Worm (Caenorhabditis elegans): ENCODE data around the gene F09G8.7.

Gene F09G8.7

DNA sequence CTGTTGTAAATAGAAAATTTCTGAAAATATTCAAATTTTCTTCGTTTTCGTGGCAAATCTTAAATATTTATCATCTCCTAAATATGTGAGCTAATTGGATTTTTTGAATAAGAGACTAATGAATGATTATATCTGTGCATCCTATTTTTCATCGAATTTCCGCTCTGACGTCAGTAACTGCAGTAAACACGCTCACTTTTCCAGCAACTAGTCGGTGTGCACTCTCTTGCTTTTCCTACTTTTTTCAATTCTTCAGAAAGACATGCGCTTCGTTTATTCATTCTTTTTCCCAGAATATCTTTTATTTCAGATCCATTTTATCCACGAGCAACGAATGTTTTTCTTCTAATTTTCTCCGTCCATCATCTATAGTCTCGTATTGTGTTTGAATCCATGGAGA is 38.7 kb downstream of the F09G8.7 start:
- TF ChIP-seq skn-1 (tag; optimal IDR thresholded peaks at IDR 0.05) (no peak), ztf-1 (GFP tag; conservative IDR thresholded peaks at IDR 0.05) (no peak), nhr-12 (tag; optimal IDR thresholded peaks at IDR 0.05) (no peak), mbf-1 (tag; optimal IDR thresholded peaks at IDR 0.05) (no peak), nhr-129 (tag; optimal IDR thresholded peaks at IDR 0.05) (peak; percentile 2), alr-1 (tag; optimal IDR thresholded peaks at IDR 0.05) (no peak), dmd-4 (tag; optimal IDR thresholded peaks at IDR 0.05) (no peak), zag-1 (tag; optimal IDR thresholded peaks at IDR 0.05) (no peak), elt-3 (tag; optimal IDR thresholded peaks at IDR 0.05) (no peak), lsy-2 (tag; optimal IDR thresholded peaks at IDR 0.05) (peak in 1 of 2 experiments; percentile 57), fos-1 (tag; optimal IDR thresholded peaks at IDR 0.05) (no peak), nhr-6 (tag; optimal IDR thresholded peaks at IDR 0.05) (peak; percentile 41), R02D3.7 (tag; optimal IDR thresholded peaks at IDR 0.05) (no peak), blmp-1 (tag; optimal IDR thresholded peaks at IDR 0.05; ENCODE audit: insufficient read depth) (no peak), ztf-11 (tag; optimal IDR thresholded peaks at IDR 0.05) (no peak), sma-9 (GFP tag; optimal IDR thresholded peaks at IDR 0.05) (peak; percentile 8), sma-9 (tag; optimal IDR thresholded peaks at IDR 0.05) (no peak), nhr-23 (tag; optimal IDR thresholded peaks at IDR 0.05) (no peak), C34F6.9 (tag; optimal IDR thresholded peaks at IDR 0.05) (peak; percentile 48), ama-1 (optimal IDR thresholded peaks at IDR 0.05) (no peak), lin-39 (tag; optimal IDR thresholded peaks at IDR 0.05) (no peak), peb-1 (tag; optimal IDR thresholded peaks at IDR 0.05) (no peak), mab-5 (tag; optimal IDR thresholded peaks at IDR 0.05) (no peak), lin-13 (GFP tag; optimal IDR thresholded peaks at IDR 0.05) (no peak), Y55F3AM.14 (GFP tag; optimal IDR thresholded peaks at IDR 0.05) (no peak), crh-2 (tag; optimal IDR thresholded peaks at IDR 0.05) (peak; percentile 42)

DNA sequence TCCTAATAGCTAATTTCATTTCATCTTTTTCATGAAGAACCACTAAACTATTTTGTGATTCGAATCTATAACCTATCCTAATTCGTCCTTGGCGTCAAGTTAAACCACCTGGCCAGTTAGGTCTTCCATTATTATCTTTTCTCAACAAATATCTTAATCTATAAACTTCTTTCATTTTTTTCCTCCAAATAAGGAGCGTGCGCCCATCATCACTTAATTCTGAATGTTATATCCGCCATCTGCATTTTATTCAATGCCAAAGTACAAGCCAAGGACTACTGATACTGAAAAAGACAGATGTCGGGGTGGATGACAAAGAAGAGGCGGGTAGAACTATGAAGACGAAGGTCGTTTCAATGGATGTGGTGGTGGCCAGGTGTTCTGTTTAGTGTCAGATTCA is 39.2 kb downstream of the F09G8.7 start:
- no peak for TF ChIP-seq dmd-4 (tag; optimal IDR thresholded peaks at IDR 0.05)
- TF ChIP-seq nhr-25 (tag; optimal IDR thresholded peaks at IDR 0.05): peak; percentile 44

DNA sequence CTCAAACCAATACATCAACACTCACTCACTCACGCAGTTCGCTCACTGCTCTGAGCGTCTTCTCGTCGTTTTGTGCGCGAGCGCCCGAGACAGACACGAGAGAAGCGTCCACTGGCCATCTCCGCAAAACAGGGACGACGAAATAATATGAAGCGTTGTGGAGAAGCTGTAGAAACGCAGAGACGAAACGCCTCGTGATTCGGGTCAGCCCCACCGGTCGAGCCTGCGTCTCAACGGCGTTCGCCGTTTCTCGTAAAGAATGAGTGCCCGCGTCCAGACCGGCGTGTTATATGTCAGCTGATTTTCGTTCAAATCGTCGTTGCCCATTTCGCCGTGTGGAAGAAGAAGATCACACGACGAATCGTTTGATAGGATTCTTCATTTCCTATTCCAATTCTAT is 40.6 kb downstream of the F09G8.7 start, which contains the start of gene fbxl-1:
Gene fbxl-1 (plus strand): TSS at position 320 of the 400 bp plus-strand sequence.
- TF ChIP-seq sma-9 (GFP tag; optimal IDR thresholded peaks at IDR 0.05): peak; percentile 86
- TF ChIP-seq sma-9 (tag; optimal IDR thresholded peaks at IDR 0.05): no peak
- TF ChIP-seq snpc-4 (tag; optimal IDR thresholded peaks at IDR 0.05): peak; percentile 64
- no peak for TF ChIP-seq R02D3.7 (tag; optimal IDR thresholded peaks at IDR 0.05)
- peak; percentile 70 for TF ChIP-seq fos-1 (tag; optimal IDR thresholded peaks at IDR 0.05)
- peak; percentile 76 for TF ChIP-seq unc-55 (GFP tag; optimal IDR thresholded peaks at IDR 0.05)
- peak; percentile 44 for TF ChIP-seq gmeb-1 (tag; optimal IDR thresholded peaks at IDR 0.05)
- peak; percentile 75 for TF ChIP-seq crh-2 (tag; optimal IDR thresholded peaks at IDR 0.05)
- TF ChIP-seq unc-39 (tag; optimal IDR thresholded peaks at IDR 0.05): no peak
- TF ChIP-seq mdl-1 (tag; optimal IDR thresholded peaks at IDR 0.05): peak; percentile 78 to 92
- peak; percentile 88 for TF ChIP-seq sem-4 (tag; optimal IDR thresholded peaks at IDR 0.05)
- no peak for TF ChIP-seq mbf-1 (tag; optimal IDR thresholded peaks at IDR 0.05)
- TF ChIP-seq Y55F3AM.14 (GFP tag; optimal IDR thresholded peaks at IDR 0.05): peak; percentile 71
- TF ChIP-seq F13H6.1 (tag; optimal IDR thresholded peaks at IDR 0.05): peak; percentile 87
- TF ChIP-seq nhr-129 (tag; optimal IDR thresholded peaks at IDR 0.05): peak; percentile 91
- TF ChIP-seq mab-5 (tag; optimal IDR thresholded peaks at IDR 0.05): peak; percentile 57
- TF ChIP-seq nhr-21 (tag; optimal IDR thresholded peaks at IDR 0.05): peak; percentile 66
- no peak for TF ChIP-seq elt-1 (tag; optimal IDR thresholded peaks at IDR 0.05)
- TF ChIP-seq nhr-11 (tag; optimal IDR thresholded peaks at IDR 0.05): no peak
- TF ChIP-seq ztf-4 (tag; optimal IDR thresholded peaks at IDR 0.05): peak; percentile 38
- no peak for TF ChIP-seq ztf-1 (GFP tag; conservative IDR thresholded peaks at IDR 0.05)
- peak; percentile 96 for TF ChIP-seq C34F6.9 (tag; optimal IDR thresholded peaks at IDR 0.05)
- TF ChIP-seq ztf-11 (tag; optimal IDR thresholded peaks at IDR 0.05): no peak
- peak; percentile 18 for TF ChIP-seq nhr-6 (tag; optimal IDR thresholded peaks at IDR 0.05)
- no peak for TF ChIP-seq ZK546.5 (tag; optimal IDR thresholded peaks at IDR 0.05)
- TF ChIP-seq sma-3 (GFP tag; optimal IDR thresholded peaks at IDR 0.05): peak; percentile 53
- peak; percentile 92 for TF ChIP-seq lin-11 (tag; optimal IDR thresholded peaks at IDR 0.05)
- TF ChIP-seq lsy-2 (tag; optimal IDR thresholded peaks at IDR 0.05): peak in 1 of 2 experiments; percentile 88
- peak; percentile 54 for TF ChIP-seq nhr-25 (tag; optimal IDR thresholded peaks at IDR 0.05)
- TF ChIP-seq zag-1 (tag; optimal IDR thresholded peaks at IDR 0.05): peak; percentile 66
- peak; percentile 51 for TF ChIP-seq lin-13 (GFP tag; optimal IDR thresholded peaks at IDR 0.05)
- TF ChIP-seq nhr-23 (tag; optimal IDR thresholded peaks at IDR 0.05): no peak
- TF ChIP-seq egl-27 (tag; optimal IDR thresholded peaks at IDR 0.05): peak; percentile 30
